Fruit fly (Drosophila melanogaster) whole organism, wandering third instar larva: ENCODE measurements around the gene CG5687.

Experiments
- Abd-B ChIP-seq: fragments of >200 bp; optimal IDR thresholded peaks from 2 replicates; lab custom pipeline; 2017; ENCODE audit warnings: missing biosample characterization, missing genetic modification characterization
- Dfd ChIP-seq: fragments of >200 bp; optimal IDR thresholded peaks from 2 replicates; lab custom pipeline; 2017; ENCODE audit warnings: missing biosample characterization, missing genetic modification characterization
- HLH106 ChIP-seq: fragments of 200-800 bp; optimal IDR thresholded peaks from 3 replicates; lab custom pipeline; 2019; ENCODE audit warnings: missing biosample characterization, mild to moderate bottlenecking, missing genetic modification characterization, moderate library complexity
- Myc ChIP-seq: fragments of >200 bp; optimal IDR thresholded peaks from 2 replicates; lab custom pipeline; 2017
- ey ChIP-seq: fragments of 200-800 bp; sonication (Bioruptor generic); optimal IDR thresholded peaks from 2 replicates; lab custom pipeline; 2016; ENCODE audit warnings: missing biosample characterization, missing genetic modification characterization
- fru ChIP-seq: fragments of 200-800 bp; sonication (Bioruptor generic); optimal IDR thresholded peaks from 3 replicates; lab custom pipeline; 2016; ENCODE audit warnings: missing biosample characterization, mild to moderate bottlenecking, missing genetic modification characterization
- lola ChIP-seq: fragments of >200 bp; optimal IDR thresholded peaks from 2 replicates; lab custom pipeline; 2017; ENCODE audit warnings: missing biosample characterization, missing genetic modification characterization
- usp ChIP-seq: fragments of >200 bp; optimal IDR thresholded peaks from 2 replicates; lab custom pipeline; 2017; ENCODE audit warnings: missing biosample characterization, missing genetic modification characterization

- no peak for TF ChIP-seq lola (GFP tag; lab: Kevin White, UChicago)
- TF ChIP-seq Dfd = no peak
- no peak for TF ChIP-seq Abd-B (GFP tag; lab: Kevin White, UChicago)
- TF ChIP-seq Myc (lab: Kevin White, UChicago) = no peak
- TF ChIP-seq usp = no peak
- peak; percentile 95 for TF ChIP-seq HLH106 (tag; lab: Kevin White, UChicago)
- TF ChIP-seq fru (GFP tag; lab: Kevin White, UChicago) = peak; percentile 90
- TF ChIP-seq ey (GFP tag; lab: Kevin White, UChicago) = peak; percentile 84
These were observed 52.8 kb downstream of the CG5687 start for dm6 chr3L:1886125-1886544.
